Fruit fly (Drosophila melanogaster) whole organism, prepupa: Measurements from ENCODE around the gene CG43390.

ENCODE experiments used
- Blimp-1 ChIP-seq: fragments of 200-800 bp; sonication (Bioruptor generic); optimal IDR thresholded peaks from 3 replicates; lab custom pipeline; 2017; ENCODE audit warnings: missing biosample characterization, missing genetic modification characterization, mild to moderate bottlenecking, moderate library complexity, missing genetic modification reagents
- CG10631 ChIP-seq: fragments of 200-800 bp; sonication (Bioruptor generic); optimal IDR thresholded peaks from 2 replicates; lab custom pipeline; 2016; ENCODE audit warnings: missing biosample characterization, missing genetic modification characterization
- CG11294 ChIP-seq: fragments of 200-800 bp; sonication (Bioruptor generic); IDR thresholded peaks from 2 replicates; pipeline ENCODE4 v1.3.6; 2022; ENCODE audit warnings: missing biosample characterization, missing genetic modification characterization
- CG11762 ChIP-seq: fragments of 200-800 bp; sonication (Bioruptor generic); optimal IDR thresholded peaks from 3 replicates; lab custom pipeline; 2016; ENCODE audit warnings: missing biosample characterization, missing genetic modification characterization; ENCODE audit not compliant: insufficient read depth
- CG15336 ChIP-seq: fragments of 200-800 bp; sonication (Bioruptor generic); IDR thresholded peaks from 2 replicates; pipeline ENCODE4 v1.3.6; 2022; ENCODE audit warnings: missing biosample characterization, missing genetic modification characterization
- CG3032 ChIP-seq: fragments of 200-800 bp; optimal IDR thresholded peaks from 2 replicates; lab custom pipeline; 2019; ENCODE audit warnings: missing biosample characterization, mild to moderate bottlenecking, missing genetic modification characterization, moderate library complexity
- CG31627 ChIP-seq: fragments of 200-800 bp; sonication (Bioruptor generic); optimal IDR thresholded peaks from 3 replicates; lab custom pipeline; 2016; ENCODE audit warnings: missing biosample characterization, missing genetic modification characterization
- CG32006 ChIP-seq: fragments of 200-800 bp; sonication (Bioruptor generic); optimal IDR thresholded peaks from 3 replicates; lab custom pipeline; 2017; ENCODE audit warnings: missing biosample characterization, mild to moderate bottlenecking, missing genetic modification characterization
- CG34406 ChIP-seq: fragments of 200-800 bp; sonication (Bioruptor generic); optimal IDR thresholded peaks from 3 replicates; lab custom pipeline; 2016; ENCODE audit warnings: missing biosample characterization, missing genetic modification characterization
- CG3919 ChIP-seq: fragments of 200-800 bp; sonication (Bioruptor generic); optimal IDR thresholded peaks from 3 replicates; lab custom pipeline; 2016; ENCODE audit warnings: missing biosample characterization, missing genetic modification characterization
- CG4318 ChIP-seq: fragments of 200-800 bp; sonication (Bioruptor generic); optimal IDR thresholded peaks from 3 replicates; lab custom pipeline; 2017; ENCODE audit warnings: missing biosample characterization, mild to moderate bottlenecking, missing genetic modification characterization
- CG6276 ChIP-seq: fragments of 200-800 bp; sonication (Bioruptor generic); optimal IDR thresholded peaks from 2 replicates; lab custom pipeline; 2017; ENCODE audit warnings: missing biosample characterization, mild to moderate bottlenecking, missing genetic modification characterization
- CG6808 ChIP-seq: fragments of 200-800 bp; sonication (Bioruptor generic); optimal IDR thresholded peaks from 3 replicates; lab custom pipeline; 2017; ENCODE audit warnings: missing biosample characterization, missing genetic modification characterization, mild to moderate bottlenecking, moderate library complexity, missing genetic modification reagents
- CG6854 ChIP-seq: fragments of 200-800 bp; sonication (Bioruptor generic); optimal IDR thresholded peaks from 2 replicates; lab custom pipeline; 2017; ENCODE audit warnings: missing biosample characterization, mild to moderate bottlenecking, missing genetic modification characterization
- CG8119 ChIP-seq: fragments of 200-800 bp; sonication (Bioruptor generic); IDR thresholded peaks from 3 replicates; pipeline ENCODE4 v1.3.6; 2022; ENCODE audit warnings: missing biosample characterization, missing genetic modification characterization
- CG9139 ChIP-seq: fragments of 200-800 bp; sonication (Bioruptor generic); optimal IDR thresholded peaks from 3 replicates; lab custom pipeline; 2017; ENCODE audit warnings: missing biosample characterization, mild to moderate bottlenecking, missing genetic modification characterization
- Eip78C ChIP-seq: fragments of 200-800 bp; sonication (Bioruptor generic); peaks from one replicate; lab custom pipeline; 2016; ENCODE audit warnings: missing biosample characterization, missing genetic modification characterization
- Ets21C ChIP-seq: fragments of 200-800 bp; sonication (Bioruptor generic); optimal IDR thresholded peaks from 3 replicates; lab custom pipeline; 2016; ENCODE audit warnings: missing biosample characterization, missing genetic modification characterization
- Ets96B ChIP-seq: fragments of 200-800 bp; optimal IDR thresholded peaks from 2 replicates; lab custom pipeline; 2019; ENCODE audit warnings: missing biosample characterization, mild to moderate bottlenecking, missing genetic modification characterization, moderate library complexity
- Gug ChIP-seq: fragments of 200-800 bp; sonication (Bioruptor generic); IDR thresholded peaks from 2 replicates; pipeline ENCODE4 v1.3.6; 2022; ENCODE audit warnings: missing biosample characterization, missing genetic modification characterization
- Hr38 ChIP-seq: sonication (Bioruptor generic); optimal IDR thresholded peaks from 2 replicates; lab custom pipeline; 2016; ENCODE audit warnings: missing biosample characterization, missing genetic modification characterization
- Hr4 ChIP-seq: fragments of 200-800 bp; sonication (Bioruptor generic); optimal IDR thresholded peaks from 3 replicates; lab custom pipeline; 2016; ENCODE audit warnings: missing biosample characterization, missing genetic modification characterization
- Lpt ChIP-seq: fragments of 200-800 bp; sonication (Bioruptor generic); optimal IDR thresholded peaks from 3 replicates; lab custom pipeline; 2016; ENCODE audit warnings: missing biosample characterization, missing genetic modification characterization
- OdsH ChIP-seq: fragments of 200-800 bp; sonication (Bioruptor generic); optimal IDR thresholded peaks from 3 replicates; lab custom pipeline; 2016; ENCODE audit warnings: missing biosample characterization, missing genetic modification characterization
- Smox ChIP-seq: fragments of 200-800 bp; sonication (Bioruptor generic); optimal IDR thresholded peaks from 3 replicates; lab custom pipeline; 2016; ENCODE audit warnings: missing biosample characterization, missing genetic modification characterization
- Sox102F ChIP-seq: fragments of 200-800 bp; sonication (Bioruptor generic); optimal IDR thresholded peaks from 2 replicates; lab custom pipeline; 2016; ENCODE audit warnings: missing biosample characterization, mild to moderate bottlenecking, missing genetic modification characterization
- Sox14 ChIP-seq: fragments of 200-800 bp; sonication (Bioruptor generic); optimal IDR thresholded peaks from 3 replicates; lab custom pipeline; 2016; ENCODE audit warnings: missing biosample characterization, missing genetic modification characterization
- achi ChIP-seq: fragments of 200-800 bp; sonication (Bioruptor generic); optimal IDR thresholded peaks from 3 replicates; lab custom pipeline; 2016; ENCODE audit warnings: missing biosample characterization, missing genetic modification characterization
- acj6 ChIP-seq: fragments of 200-800 bp; sonication (Bioruptor generic); optimal IDR thresholded peaks from 3 replicates; lab custom pipeline; 2016; ENCODE audit warnings: missing biosample characterization, missing genetic modification characterization
- dac ChIP-seq: fragments of 200-800 bp; sonication (Bioruptor generic); optimal IDR thresholded peaks from 2 replicates; lab custom pipeline; 2017; ENCODE audit warnings: missing biosample characterization, mild to moderate bottlenecking, missing genetic modification characterization
- eg ChIP-seq: fragments of 200-800 bp; sonication (Bioruptor generic); IDR thresholded peaks from 3 replicates; pipeline ENCODE4 v1.3.6; 2022; ENCODE audit warnings: missing biosample characterization, missing genetic modification characterization
- esn ChIP-seq: fragments of 200-800 bp; sonication (Bioruptor generic); optimal IDR thresholded peaks from 2 replicates; lab custom pipeline; 2016; ENCODE audit warnings: missing biosample characterization, mild to moderate bottlenecking, missing genetic modification characterization, moderate library complexity
- fd59A ChIP-seq: fragments of 200-800 bp; sonication (Bioruptor generic); optimal IDR thresholded peaks from 2 replicates; lab custom pipeline; 2017; ENCODE audit warnings: missing biosample characterization, mild to moderate bottlenecking, missing genetic modification characterization, missing genetic modification reagents
- fd85E ChIP-seq: fragments of 200-800 bp; sonication (Bioruptor generic); optimal IDR thresholded peaks from 3 replicates; lab custom pipeline; 2016; ENCODE audit warnings: missing biosample characterization, missing genetic modification characterization
- fkh ChIP-seq: fragments of 200-800 bp; sonication (Bioruptor generic); optimal IDR thresholded peaks from 3 replicates; lab custom pipeline; 2017; ENCODE audit warnings: missing biosample characterization, mild to moderate bottlenecking, missing genetic modification characterization, moderate library complexity
- lz ChIP-seq: fragments of 200-800 bp; sonication (Bioruptor generic); optimal IDR thresholded peaks from 3 replicates; lab custom pipeline; 2016; ENCODE audit warnings: missing biosample characterization, missing genetic modification characterization
- pdm3 ChIP-seq: fragments of 200-800 bp; sonication (Bioruptor generic); optimal IDR thresholded peaks from 3 replicates; lab custom pipeline; 2016; ENCODE audit warnings: missing biosample characterization, missing genetic modification characterization
- salr ChIP-seq, 2 experiments: fragments of 200-800 bp; sonication (Bioruptor generic); optimal IDR thresholded peaks; 3 replicates each; lab custom pipeline; 2016 to 2018; ENCODE audit warnings: missing biosample characterization in 2 of 2, missing genetic modification characterization in 2 of 2, mild to moderate bottlenecking in 1 of 2
- spab ChIP-seq: fragments of 200-800 bp; sonication (Bioruptor generic); optimal IDR thresholded peaks from 2 replicates; lab custom pipeline; 2017; ENCODE audit warnings: missing biosample characterization, mild to moderate bottlenecking, missing genetic modification characterization, missing genetic modification reagents
- ss ChIP-seq, 2 experiments: fragments of 200-800 bp; sonication (Bioruptor generic); optimal IDR thresholded peaks; 2 replicates in 1 of 2; 3 replicates in 1 of 2; lab custom pipeline; 2017 to 2018; ENCODE audit warnings: mild to moderate bottlenecking in 2 of 2, missing biosample characterization in 2 of 2, missing genetic modification characterization in 2 of 2, moderate library complexity in 1 of 2
- svp ChIP-seq: fragments of 200-800 bp; sonication (Bioruptor generic); peaks from one replicate; lab custom pipeline; 2016; ENCODE audit warnings: missing biosample characterization, missing genetic modification characterization

Gene CG43390

dm6 chr3L:11539511-11540329 lies 40.0 kb downstream of the CG43390 start:
- TF ChIP-seq Smox (GFP tag; lab: Kevin White, UChicago) (no peak), pdm3 (GFP tag; lab: Kevin White, UChicago) (no peak), CG6276 (GFP tag; lab: Kevin White, UChicago) (no peak), fd85E (GFP tag; lab: Kevin White, UChicago) (no peak), fd59A (GFP tag; lab: Kevin White, UChicago) (no peak), esn (GFP tag; lab: Kevin White, UChicago) (no peak), CG6808 (no peak), CG31627 (no peak), Blimp-1 (no peak), CG6854 (GFP tag; lab: Kevin White, UChicago) (no peak), Ets21C (GFP tag; lab: Kevin White, UChicago) (no peak), CG34406 (GFP tag; lab: Kevin White, UChicago) (no peak), svp (GFP tag; lab: Kevin White, UChicago) (no peak), Lpt (GFP tag; lab: Kevin White, UChicago) (no peak), Sox102F (GFP tag; lab: Kevin White, UChicago) (no peak), CG15336 (GFP tag; lab: Robert Waterston, UW) (no peak), CG3032 (tag; lab: Kevin White, UChicago) (no peak), Hr38 (GFP tag; lab: Kevin White, UChicago) (no peak), spab (GFP tag; lab: Kevin White, UChicago) (no peak), CG11762 (GFP tag; lab: Kevin White, UChicago) (no peak)

DNA sequence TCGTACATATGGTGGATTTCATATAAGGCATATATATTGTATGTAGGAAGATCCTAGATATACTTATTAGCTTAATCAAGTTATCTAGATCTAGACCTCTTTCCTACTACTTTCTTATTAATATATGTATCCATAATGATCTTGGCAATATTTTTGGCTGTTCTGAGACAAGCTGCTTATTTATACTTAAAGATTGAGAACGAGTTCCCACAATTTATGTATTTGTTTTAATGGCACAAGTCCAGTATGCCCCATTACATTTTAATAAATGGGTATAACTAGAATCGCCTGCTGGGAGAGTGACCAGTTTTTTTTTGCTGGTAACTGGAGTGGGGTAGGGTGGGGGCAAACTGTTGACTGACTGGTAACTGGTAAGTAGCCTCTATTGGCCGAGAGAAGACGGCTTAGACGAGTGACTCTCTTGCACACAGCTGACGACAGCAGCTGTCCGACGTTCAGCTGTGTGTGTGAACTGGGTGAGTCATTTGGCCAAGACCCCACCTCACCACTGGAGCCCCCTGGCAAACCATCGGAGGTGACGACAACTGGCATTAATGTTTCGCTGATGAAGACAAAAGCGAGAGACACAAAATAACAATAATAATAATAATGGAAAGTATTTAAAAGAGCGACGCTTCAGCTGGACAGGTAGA lies 42.9 kb downstream of the CG43390 start:
- TF ChIP-seq lz, result peak; percentile 22
- no peak for TF ChIP-seq Ets96B (tag; lab: Kevin White, UChicago)
- TF ChIP-seq CG8119 (GFP tag; lab: Robert Waterston, UW), result peak; percentile 68
- TF ChIP-seq Eip78C (GFP tag; lab: Kevin White, UChicago), result peak; percentile 68
- TF ChIP-seq Lpt (GFP tag; lab: Kevin White, UChicago), result peak; percentile 46
- peak; percentile 78 for TF ChIP-seq CG32006 (GFP tag; lab: Kevin White, UChicago)
- peak; percentile 19 for TF ChIP-seq CG10631
- TF ChIP-seq CG3919, result peak; percentile 15
- TF ChIP-seq CG15336 (GFP tag; lab: Robert Waterston, UW), result peak; percentile 73
- peak; percentile 45 for TF ChIP-seq dac (GFP tag; lab: Kevin White, UChicago)
- TF ChIP-seq salr (GFP tag; optimal IDR thresholded peaks at IDR 0.05; lab: Kevin White, UChicago), result no peak
- TF ChIP-seq CG11294 (GFP tag; lab: Robert Waterston, UW), result peak; percentile 52; the same call in 1 of the 2 replicates
- peak; percentile 54 for TF ChIP-seq CG4318 (GFP tag; lab: Kevin White, UChicago)
- no peak for TF ChIP-seq CG31627
- peak; percentile 41 for TF ChIP-seq svp (GFP tag; lab: Kevin White, UChicago)
- TF ChIP-seq CG6276 (GFP tag; lab: Kevin White, UChicago), result peak; percentile 59
- TF ChIP-seq OdsH, result peak; percentile 48
- TF ChIP-seq achi (GFP tag; lab: Kevin White, UChicago), result peak; percentile 10
- peak; percentile 20 for TF ChIP-seq Sox14 (GFP tag; lab: Kevin White, UChicago)
- peak; percentile 59; the same call in 2 of the 3 replicates for TF ChIP-seq eg (GFP tag; lab: Robert Waterston, UW)
- TF ChIP-seq Hr4 (GFP tag; lab: Kevin White, UChicago), result peak; percentile 64
- no peak for TF ChIP-seq ss (GFP tag; optimal IDR thresholded peaks at IDR 0.05; lab: Kevin White, UChicago)
- no peak for TF ChIP-seq Gug (GFP tag; lab: Robert Waterston, UW)
- TF ChIP-seq CG9139, result no peak
- TF ChIP-seq acj6 (GFP tag; lab: Kevin White, UChicago), result peak; percentile 15
- TF ChIP-seq pdm3 (GFP tag; lab: Kevin White, UChicago), result peak; percentile 20
- TF ChIP-seq fkh (GFP tag; lab: Kevin White, UChicago), result peak; percentile 47
